Fruit fly (Drosophila melanogaster) whole organism, embryonic: Measurements from ENCODE around the gene CG31808.

Experiments
- Bteb2 ChIP-seq: fragments of 200-800 bp; sonication (Bioruptor generic); optimal IDR thresholded peaks from 2 replicates; lab custom pipeline; 2016; ENCODE audit warnings: missing biosample characterization, missing genetic modification characterization
- CG10267 ChIP-seq: fragments of 200-800 bp; sonication (Bioruptor generic); optimal IDR thresholded peaks from 2 replicates; lab custom pipeline; 2018; ENCODE audit warnings: missing biosample characterization, mild to moderate bottlenecking, missing genetic modification characterization, moderate library complexity
- CG10366 ChIP-seq: fragments of 200-800 bp; sonication (Bioruptor generic); IDR thresholded peaks from 2 replicates; pipeline ENCODE4 v1.3.6; 2022; ENCODE audit warnings: missing biosample characterization, missing genetic modification characterization
- CG10959 ChIP-seq: fragments of 200-800 bp; sonication (Bioruptor generic); IDR thresholded peaks from 2 replicates; pipeline ENCODE4 v1.3.6; 2022; ENCODE audit warnings: missing biosample characterization, missing genetic modification characterization
- CG11560 ChIP-seq: fragments of 200-800 bp; sonication (Bioruptor generic); IDR thresholded peaks from 3 replicates; pipeline ENCODE4 v1.3.6; 2022; ENCODE audit warnings: missing biosample characterization, missing genetic modification characterization
- CG11696 ChIP-seq: fragments of 200-800 bp; sonication (Bioruptor generic); IDR thresholded peaks from 2 replicates; pipeline ENCODE4 v1.3.6; 2022; ENCODE audit warnings: missing biosample characterization, missing genetic modification characterization
- CG12071 ChIP-seq: fragments of 200-800 bp; sonication (Bioruptor generic); optimal IDR thresholded peaks from 3 replicates; lab custom pipeline; 2018; ENCODE audit warnings: missing biosample characterization, mild to moderate bottlenecking, missing genetic modification characterization
- CG12744 ChIP-seq: fragments of 200-800 bp; sonication (Bioruptor generic); optimal IDR thresholded peaks from 2 replicates; lab custom pipeline; 2016; ENCODE audit warnings: missing biosample characterization, missing genetic modification characterization
- CG13287 ChIP-seq: fragments of 200-800 bp; sonication (Bioruptor generic); IDR thresholded peaks from 2 replicates; pipeline ENCODE4 v1.3.6; 2022; ENCODE audit warnings: missing biosample characterization, missing genetic modification characterization; ENCODE audit not compliant: partially characterized antibody
- CG18011 ChIP-seq: fragments of 200-800 bp; sonication (Bioruptor generic); optimal IDR thresholded peaks from 2 replicates; lab custom pipeline; 2017; ENCODE audit warnings: missing biosample characterization, missing genetic modification characterization, mild to moderate bottlenecking, moderate library complexity, missing genotype
- CG33557 ChIP-seq: fragments of 200-800 bp; sonication (Bioruptor generic); optimal IDR thresholded peaks from 2 replicates; lab custom pipeline; 2019; ENCODE audit warnings: missing biosample characterization, mild to moderate bottlenecking, missing genetic modification characterization, moderate library complexity
- CG4617 ChIP-seq: fragments of 200-800 bp; sonication (Bioruptor generic); optimal IDR thresholded peaks from 3 replicates; lab custom pipeline; 2016; ENCODE audit warnings: missing biosample characterization, missing genetic modification characterization, borderline replicate concordance
- CG5245 ChIP-seq: fragments of 200-800 bp; sonication (Bioruptor generic); optimal IDR thresholded peaks from 3 replicates; lab custom pipeline; 2016; ENCODE audit warnings: missing biosample characterization, missing genetic modification characterization
- CG6791 ChIP-seq: fragments of 200-800 bp; sonication (Bioruptor generic); IDR thresholded peaks from 3 replicates; pipeline ENCODE4 v1.3.6; 2022; ENCODE audit warnings: missing biosample characterization, missing genetic modification characterization; ENCODE audit not compliant: partially characterized antibody
- CG9797 ChIP-seq: fragments of 200-800 bp; sonication (Bioruptor generic); optimal IDR thresholded peaks from 3 replicates; lab custom pipeline; 2018; ENCODE audit warnings: missing biosample characterization, mild to moderate bottlenecking, missing genetic modification characterization
- CG9932 ChIP-seq: fragments of 200-800 bp; sonication (Bioruptor generic); IDR thresholded peaks from 2 replicates; pipeline ENCODE4 v1.3.6; 2022; ENCODE audit warnings: missing biosample characterization, missing genetic modification characterization
- Ets65A ChIP-seq: fragments of 200-800 bp; sonication (Bioruptor generic); peaks from one replicate; lab custom pipeline; 2016; ENCODE audit warnings: missing biosample characterization, missing genetic modification characterization
- H15 ChIP-seq: fragments of 200-800 bp; sonication (Bioruptor generic); IDR thresholded peaks from 3 replicates; pipeline ENCODE4 v1.3.6; 2022; ENCODE audit warnings: missing biosample characterization, missing genetic modification characterization
- HLHmδ ChIP-seq: fragments of 200-800 bp; sonication (Bioruptor generic); optimal IDR thresholded peaks from 2 replicates; lab custom pipeline; 2018; ENCODE audit warnings: missing biosample characterization, mild to moderate bottlenecking, missing genetic modification characterization, moderate library complexity
- Hr78 ChIP-seq, 2 experiments: fragments of 200-800 bp in 1 of 2; fragments of >200 bp in 1 of 2; sonication (Bioruptor generic) in 1 of 2; optimal IDR thresholded peaks; 2 replicates each; lab custom pipeline; 2017 to 2019; ENCODE audit warnings: missing biosample characterization in 2 of 2, missing genetic modification characterization in 2 of 2, mild to moderate bottlenecking in 1 of 2, moderate library complexity in 1 of 2
- Lim3 ChIP-seq: fragments of 200-800 bp; sonication (Bioruptor generic); IDR thresholded peaks from 2 replicates; pipeline ENCODE4 v1.3.6; 2022; ENCODE audit warnings: missing biosample characterization, missing genetic modification characterization
- Lpt ChIP-seq: fragments of >200 bp; optimal IDR thresholded peaks from 2 replicates; lab custom pipeline; 2018; ENCODE audit warnings: missing biosample characterization, missing genetic modification characterization
- MTF-1 ChIP-seq: fragments of 200-800 bp; sonication (Bioruptor generic); optimal IDR thresholded peaks from 2 replicates; lab custom pipeline; 2018; ENCODE audit warnings: missing biosample characterization, mild to moderate bottlenecking, missing genetic modification characterization, borderline replicate concordance
- Mad ChIP-seq: fragments of 200-800 bp; sonication (Bioruptor generic); optimal IDR thresholded peaks from 2 replicates; lab custom pipeline; 2016; ENCODE audit warnings: missing biosample characterization, missing genetic modification characterization
- Med ChIP-seq: fragments of 200-800 bp; sonication (Bioruptor generic); peaks from one replicate; lab custom pipeline; 2016; ENCODE audit warnings: missing biosample characterization, missing genetic modification characterization, mild to moderate bottlenecking, inconsistent platforms, moderate library complexity
- Mrtf ChIP-seq: fragments of 200-800 bp; sonication (Bioruptor generic); IDR thresholded peaks from 3 replicates; pipeline ENCODE4 v1.3.6; 2022; ENCODE audit warnings: missing biosample characterization, missing genetic modification characterization
- NFAT ChIP-seq: fragments of 200-800 bp; sonication (Bioruptor generic); IDR thresholded peaks from 2 replicates; pipeline ENCODE4 v1.3.6; 2022; ENCODE audit warnings: missing biosample characterization, missing genetic modification characterization
- Ravus ChIP-seq: fragments of 200-800 bp; sonication (Bioruptor generic); IDR thresholded peaks from 2 replicates; pipeline ENCODE4 v1.3.6; 2022; ENCODE audit warnings: missing biosample characterization, missing genetic modification characterization
- al ChIP-seq: fragments of 200-800 bp; sonication (Bioruptor generic); IDR thresholded peaks from 2 replicates; pipeline ENCODE4 v1.3.6; 2022; ENCODE audit warnings: missing biosample characterization, missing genetic modification characterization
- bowl ChIP-seq: fragments of 200-800 bp; sonication (Bioruptor generic); IDR thresholded peaks from 2 replicates; pipeline ENCODE4 v1.3.6; 2022; ENCODE audit warnings: missing biosample characterization, missing genetic modification characterization
- crc ChIP-seq: fragments of 200-800 bp; sonication (Bioruptor generic); optimal IDR thresholded peaks from 2 replicates; lab custom pipeline; 2016; ENCODE audit warnings: missing biosample characterization, missing genetic modification characterization
- dmrt11E ChIP-seq: fragments of 200-800 bp; sonication (Bioruptor generic); optimal IDR thresholded peaks from 3 replicates; lab custom pipeline; 2018; ENCODE audit warnings: missing biosample characterization, mild to moderate bottlenecking, missing genetic modification characterization, moderate library complexity
- eyg ChIP-seq: fragments of 200-800 bp; sonication (Bioruptor generic); optimal IDR thresholded peaks from 3 replicates; lab custom pipeline; 2016; ENCODE audit warnings: missing biosample characterization, missing genetic modification characterization
- grau ChIP-seq: fragments of 200-800 bp; optimal IDR thresholded peaks from 3 replicates; lab custom pipeline; 2019; ENCODE audit warnings: missing biosample characterization, mild to moderate bottlenecking, missing genetic modification characterization, moderate library complexity
- kah ChIP-seq: fragments of 200-800 bp; sonication (Bioruptor generic); optimal IDR thresholded peaks from 2 replicates; lab custom pipeline; 2018; ENCODE audit warnings: missing biosample characterization, mild to moderate bottlenecking, missing genetic modification characterization
- kay ChIP-seq: fragments of 200-800 bp; sonication (Bioruptor generic); optimal IDR thresholded peaks from 2 replicates; lab custom pipeline; 2016; ENCODE audit warnings: missing biosample characterization, missing genetic modification characterization
- klu ChIP-seq: fragments of 200-800 bp; sonication (Bioruptor generic); IDR thresholded peaks from 2 replicates; pipeline ENCODE4 v1.3.6; 2022; ENCODE audit warnings: missing biosample characterization, missing genetic modification characterization
- mld ChIP-seq: fragments of 200-800 bp; sonication (Bioruptor generic); IDR thresholded peaks from 3 replicates; pipeline ENCODE4 v1.3.6; 2022; ENCODE audit warnings: missing biosample characterization, missing genetic modification characterization; ENCODE audit not compliant: partially characterized antibody
- nerfin-1 ChIP-seq: fragments of 200-800 bp; sonication (Bioruptor generic); optimal IDR thresholded peaks from 3 replicates; lab custom pipeline; 2019; ENCODE audit warnings: missing biosample characterization, mild to moderate bottlenecking, missing genetic modification characterization, moderate library complexity
- nerfin-2 ChIP-seq: fragments of 200-800 bp; sonication (Bioruptor generic); IDR thresholded peaks from 2 replicates; pipeline ENCODE4 v1.3.6; 2022; ENCODE audit warnings: missing biosample characterization, missing genetic modification characterization; ENCODE audit not compliant: partially characterized antibody
- oc ChIP-seq: fragments of 200-800 bp; sonication (Bioruptor generic); optimal IDR thresholded peaks from 2 replicates; lab custom pipeline; 2018; ENCODE audit warnings: missing biosample characterization, mild to moderate bottlenecking, missing genetic modification characterization, moderate library complexity
- slou ChIP-seq: fragments of 200-800 bp; sonication (Bioruptor generic); optimal IDR thresholded peaks from 3 replicates; lab custom pipeline; 2016; ENCODE audit warnings: missing biosample characterization, missing genetic modification characterization
- slp2 ChIP-seq: fragments of 200-800 bp; sonication (Bioruptor generic); optimal IDR thresholded peaks from 2 replicates; lab custom pipeline; 2016; ENCODE audit warnings: missing biosample characterization, missing genetic modification characterization
- sna ChIP-seq: fragments of 200-800 bp; sonication (Bioruptor generic); IDR thresholded peaks from 2 replicates; pipeline ENCODE4 v1.3.6; 2022; ENCODE audit warnings: missing biosample characterization, missing genetic modification characterization; ENCODE audit not compliant: partially characterized antibody
- sqz ChIP-seq: fragments of 200-800 bp; sonication (Bioruptor generic); optimal IDR thresholded peaks from 3 replicates; lab custom pipeline; 2018; ENCODE audit warnings: missing biosample characterization, mild to moderate bottlenecking, missing genetic modification characterization
- sug ChIP-seq: fragments of 200-800 bp; optimal IDR thresholded peaks from 2 replicates; lab custom pipeline; 2019; ENCODE audit warnings: missing biosample characterization, mild to moderate bottlenecking, missing genetic modification characterization, moderate library complexity
- tgo ChIP-seq: fragments of 200-800 bp; sonication (Bioruptor generic); IDR thresholded peaks from 3 replicates; pipeline ENCODE4 v1.3.6; 2022; ENCODE audit warnings: missing biosample characterization, missing genetic modification characterization
- tin ChIP-seq: fragments of 200-800 bp; sonication (Bioruptor generic); optimal IDR thresholded peaks from 3 replicates; lab custom pipeline; 2016; ENCODE audit warnings: missing biosample characterization, missing genetic modification characterization
- tio ChIP-seq: fragments of 200-800 bp; sonication (Bioruptor generic); optimal IDR thresholded peaks from 2 replicates; lab custom pipeline; 2017; ENCODE audit warnings: missing biosample characterization, missing genetic modification characterization, inconsistent platforms
- trh ChIP-seq: fragments of 200-800 bp; sonication (Bioruptor generic); optimal IDR thresholded peaks from 2 replicates; lab custom pipeline; 2016; ENCODE audit warnings: missing biosample characterization, missing genetic modification characterization

CG31808 gene

DNA sequence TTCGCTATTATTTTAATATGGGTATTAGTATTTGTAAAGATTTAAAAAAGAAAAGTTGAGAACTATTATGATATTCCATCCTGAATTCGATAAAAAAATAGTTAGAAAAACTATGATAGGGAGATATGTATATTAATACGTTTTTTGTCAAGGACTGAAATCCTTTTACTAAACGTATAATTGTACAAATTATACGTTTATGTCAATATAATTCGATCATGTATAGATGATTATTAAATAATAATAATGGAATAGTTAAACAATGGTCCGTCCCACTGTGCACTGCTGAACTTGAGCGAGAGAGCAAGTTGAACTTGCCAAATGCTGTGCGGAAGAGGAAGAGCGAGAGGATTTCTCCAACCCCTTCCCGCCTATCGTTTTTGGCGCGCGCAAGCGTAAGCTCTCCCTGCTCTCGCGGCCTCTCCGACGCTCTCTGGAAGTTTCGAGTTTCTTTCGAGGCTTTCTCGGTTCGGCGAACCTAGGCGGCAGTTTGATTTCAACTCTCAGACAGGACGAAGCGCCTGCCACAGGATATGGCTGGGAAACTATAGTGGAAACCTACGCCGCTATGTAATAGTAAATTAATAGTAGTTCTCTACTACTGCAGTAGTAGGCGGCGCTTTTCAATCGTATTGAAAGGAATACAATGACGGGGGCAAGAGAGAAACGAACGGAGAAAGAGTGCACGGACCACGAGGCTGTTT lies 30.9 kb downstream of the CG31808 start (continued):
- TF ChIP-seq oc (tag; lab: Kevin White, UChicago) (peak; percentile 50), mld (GFP tag; lab: Robert Waterston, UW) (no peak), CG33557 (GFP tag; lab: Kevin White, UChicago) (no peak), trh (GFP tag; lab: Kevin White, UChicago) (peak; percentile 20), sna (no peak), Bteb2 (GFP tag; lab: Kevin White, UChicago) (no peak), CG10959 (no peak), CG6791 (GFP tag; lab: Robert Waterston, UW) (no peak), sug (tag; lab: Kevin White, UChicago) (peak; percentile 62), NFAT (GFP tag; lab: Robert Waterston, UW) (no peak), klu (GFP tag; lab: Robert Waterston, UW) (no peak), CG12744 (GFP tag; lab: Kevin White, UChicago) (no peak), CG18011 (no peak), CG11696 (GFP tag; lab: Robert Waterston, UW) (no peak), kay (peak; percentile 15), Lim3 (GFP tag; lab: Robert Waterston, UW) (no peak), crc (GFP tag; lab: Kevin White, UChicago) (no peak), slou (GFP tag; lab: Kevin White, UChicago) (no peak), grau (tag; lab: Kevin White, UChicago) (peak; percentile 83), Med (GFP tag; lab: Kevin White, UChicago) (peak; percentile 56), CG12071 (GFP tag; lab: Kevin White, UChicago) (no peak), Hr78 (GFP tag; optimal IDR thresholded peaks at IDR 0.05; lab: Kevin White, UChicago) (peak in 1 of 2 experiments; percentile 42), slp2 (GFP tag; lab: Kevin White, UChicago) (no peak), al (GFP tag; lab: Robert Waterston, UW) (no peak), H15 (GFP tag; lab: Robert Waterston, UW) (no peak), CG11560 (tag; lab: Robert Waterston, UW) (no peak), Mad (GFP tag; lab: Kevin White, UChicago) (no peak), HLHmδ (no peak), CG9797 (GFP tag; lab: Kevin White, UChicago) (no peak), CG9932 (no peak), CG10366 (GFP tag; lab: Robert Waterston, UW) (no peak), Ets65A (GFP tag; lab: Kevin White, UChicago) (no peak), Lpt (no peak), CG5245 (GFP tag; lab: Kevin White, UChicago) (peak; percentile 15), sqz (GFP tag; lab: Kevin White, UChicago) (no peak), dmrt11E (tag; lab: Kevin White, UChicago) (peak; percentile 6), CG10267 (tag; lab: Kevin White, UChicago) (peak; percentile 64), Ravus (GFP tag; lab: Robert Waterston, UW) (no peak), MTF-1 (GFP tag; lab: Kevin White, UChicago) (peak; percentile 4), CG13287 (GFP tag; lab: Robert Waterston, UW) (no peak; the same call in 1 of the 2 replicates), bowl (GFP tag; lab: Robert Waterston, UW) (no peak), nerfin-2 (GFP tag; lab: Robert Waterston, UW) (no peak), Mrtf (GFP tag; lab: Robert Waterston, UW) (no peak), eyg (GFP tag; lab: Kevin White, UChicago) (no peak), tgo (GFP tag; lab: Robert Waterston, UW) (no peak), CG4617 (GFP tag; lab: Kevin White, UChicago) (no peak), kah (GFP tag; lab: Kevin White, UChicago) (peak; percentile 47), tin (GFP tag; lab: Kevin White, UChicago) (no peak), tio (GFP tag; lab: Kevin White, UChicago) (peak; percentile 47), nerfin-1 (no peak)
